Fruit fly (Drosophila melanogaster): ENCODE measurements around the gene CG16989.

DNA sequence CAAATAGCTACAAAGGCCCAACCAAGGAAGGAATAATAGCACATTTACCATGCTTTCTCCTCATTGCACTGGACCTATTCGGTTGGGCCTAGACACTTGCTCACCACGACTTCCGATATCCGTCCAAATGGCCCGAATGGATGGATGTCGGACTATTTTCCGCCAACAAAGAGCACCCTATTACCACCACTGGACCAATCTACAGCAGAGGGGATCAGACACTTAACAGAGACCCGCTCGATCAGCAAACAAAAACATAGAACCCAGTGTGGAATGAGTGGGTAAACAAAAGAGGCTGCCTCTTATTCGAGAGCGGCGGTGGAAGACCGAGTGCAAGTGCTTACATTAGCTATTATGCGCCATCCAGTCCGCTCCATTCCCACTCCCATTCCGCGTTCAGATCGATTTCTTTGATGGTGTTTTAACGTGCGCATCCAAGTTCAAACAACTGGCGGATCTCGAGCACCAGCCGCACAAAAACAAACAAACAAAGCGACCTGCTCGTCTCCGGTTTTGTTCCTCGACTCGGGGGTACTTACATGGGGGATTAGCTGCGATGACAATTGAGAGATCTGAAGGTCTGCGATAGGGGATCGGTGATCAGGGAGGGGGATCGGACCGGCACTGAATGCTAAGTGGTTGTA lies 24.3 kb upstream of the CG16989 start:
- TF ChIP-seq insv (optimal IDR thresholded peaks at IDR 0.05) (no peak), psq (optimal IDR thresholded peaks at IDR 0.05) (no peak), h (optimal IDR thresholded peaks at IDR 0.05) (no peak)
